Worm (Caenorhabditis elegans) whole organism, late embryonic: ENCODE data around the gene T11F8.4.
"Not testable (repeated sequence)": the region's sequence is repeated elsewhere in the genome, so short reads cannot be mapped to it uniquely, and the experiment has no call there.

Experiments used
- C08G9.2 ChIP-seq: sonication (generic microtip); optimal IDR thresholded peaks from 2 replicates; lab custom pipeline; 2016; ENCODE audit warnings: mild to moderate bottlenecking, missing genetic modification characterization, moderate library complexity, missing compliant biosample characterization
- F13H6.1 ChIP-seq: sonication (generic microtip); optimal IDR thresholded peaks from 2 replicates; lab custom pipeline; 2016; ENCODE audit warnings: missing genetic modification characterization, missing compliant biosample characterization
- K09A11.1 ChIP-seq: sonication (generic microtip); optimal IDR thresholded peaks from 2 replicates; lab custom pipeline; 2017; ENCODE audit warnings: antibody characterized with exemption, mild to moderate bottlenecking, missing genetic modification characterization, missing compliant biosample characterization; ENCODE audit not compliant: insufficient read depth
- Y22D7AL.16 ChIP-seq: sonication (generic microtip); optimal IDR thresholded peaks from 2 replicates; lab custom pipeline; 2016; ENCODE audit warnings: missing genetic modification characterization, missing compliant biosample characterization
- ceh-14 ChIP-seq: sonication (generic microtip); optimal IDR thresholded peaks from 2 replicates; lab custom pipeline; 2016; ENCODE audit warnings: missing genotype, missing genetic modification characterization, missing compliant biosample characterization
- ceh-18 ChIP-seq: sonication (generic microtip); optimal IDR thresholded peaks from 2 replicates; lab custom pipeline; 2016; ENCODE audit warnings: missing genetic modification characterization, missing compliant biosample characterization
- ceh-22 ChIP-seq: sonication (generic microtip); optimal IDR thresholded peaks from 2 replicates; lab custom pipeline; 2017; ENCODE audit warnings: missing biosample characterization, missing genetic modification characterization
- ceh-30 ChIP-seq: fragments of 150-350 bp; optimal IDR thresholded peaks from 2 replicates; lab custom pipeline; 2014; ENCODE audit warnings: missing biosample characterization, missing genetic modification characterization
- ceh-31 ChIP-seq: sonication (generic microtip); optimal IDR thresholded peaks from 2 replicates; lab custom pipeline; 2016; ENCODE audit warnings: missing genetic modification characterization, missing compliant biosample characterization
- fkh-10 ChIP-seq: fragments of 150-350 bp; optimal IDR thresholded peaks from 2 replicates; lab custom pipeline; 2014; ENCODE audit warnings: missing biosample characterization, missing genetic modification reagents, missing genetic modification characterization
- gmeb-2 ChIP-seq: sonication (generic microtip); optimal IDR thresholded peaks from 2 replicates; lab custom pipeline; 2016; ENCODE audit warnings: missing genetic modification characterization, inconsistent platforms, missing compliant biosample characterization
- hlh-13 ChIP-seq: fragments of 200-800 bp; sonication (Bioruptor generic); optimal IDR thresholded peaks from 2 replicates; lab custom pipeline; 2018; ENCODE audit warnings: mild to moderate bottlenecking, missing genetic modification characterization, missing compliant biosample characterization
- hlh-6 ChIP-seq: sonication (generic microtip); optimal IDR thresholded peaks from 2 replicates; lab custom pipeline; 2016; ENCODE audit warnings: missing genotype, missing genetic modification characterization, missing compliant biosample characterization
- hlh-8 ChIP-seq: sonication (generic microtip); optimal IDR thresholded peaks from 2 replicates; lab custom pipeline; 2016; ENCODE audit warnings: missing genotype, missing genetic modification characterization, missing compliant biosample characterization
- lim-6 ChIP-seq: sonication (generic microtip); optimal IDR thresholded peaks from 2 replicates; lab custom pipeline; 2016; ENCODE audit warnings: missing genetic modification characterization, missing compliant biosample characterization
- lin-11 ChIP-seq: fragments of 200-800 bp; sonication (Bioruptor generic); optimal IDR thresholded peaks from 2 replicates; lab custom pipeline; 2018; ENCODE audit warnings: mild to moderate bottlenecking, missing genetic modification characterization, missing compliant biosample characterization
- nhr-11 ChIP-seq: fragments of 150-350 bp; optimal IDR thresholded peaks from 2 replicates; lab custom pipeline; 2014; ENCODE audit warnings: missing biosample characterization, missing genetic modification characterization
- pat-9 ChIP-seq: fragments of 200-800 bp; sonication (Bioruptor generic); optimal IDR thresholded peaks from 2 replicates; lab custom pipeline; 2018; ENCODE audit warnings: mild to moderate bottlenecking, missing genetic modification characterization, moderate library complexity, missing compliant biosample characterization
- pha-2 ChIP-seq: sonication (generic microtip); optimal IDR thresholded peaks from 2 replicates; lab custom pipeline; 2017; ENCODE audit warnings: mild to moderate bottlenecking, missing genetic modification characterization, missing compliant biosample characterization
- pha-4 ChIP-seq: fragments of 150-350 bp; optimal IDR thresholded peaks from 2 replicates; lab custom pipeline; 2018; ENCODE audit warnings: missing biosample characterization, missing genetic modification reagents, missing genetic modification characterization
- pqm-1 ChIP-seq: sonication (generic microtip); optimal IDR thresholded peaks from 2 replicates; lab custom pipeline; 2016; ENCODE audit warnings: missing genetic modification characterization, missing compliant biosample characterization
- ref-2 ChIP-seq: sonication (generic microtip); optimal IDR thresholded peaks from 2 replicates; lab custom pipeline; 2016; ENCODE audit warnings: missing genetic modification characterization, missing compliant biosample characterization
- sox-2 ChIP-seq: fragments of 200-800 bp; sonication (Bioruptor generic); IDR thresholded peaks from 2 replicates; pipeline ENCODE4 v1.3.6; 2022; ENCODE audit warnings: missing genetic modification reagents, missing genetic modification characterization, missing compliant biosample characterization
- syd-9 ChIP-seq: sonication (generic microtip); optimal IDR thresholded peaks from 2 replicates; lab custom pipeline; 2016; ENCODE audit warnings: mild to moderate bottlenecking, missing genetic modification characterization, moderate library complexity, missing compliant biosample characterization
- tbx-2 ChIP-seq: sonication (generic microtip); optimal IDR thresholded peaks from 2 replicates; lab custom pipeline; 2016; ENCODE audit warnings: missing genetic modification characterization, missing compliant biosample characterization
- tbx-7 ChIP-seq: sonication (generic microtip); optimal IDR thresholded peaks from 2 replicates; lab custom pipeline; 2016; ENCODE audit warnings: missing genotype, missing genetic modification characterization, missing compliant biosample characterization
- unc-3 ChIP-seq, 2 experiments: fragments of 200-800 bp in 1 of 2; sonication (Bioruptor generic) in 1 of 2; sonication (generic microtip) in 1 of 2; conservative IDR thresholded peaks in 1 of 2; optimal IDR thresholded peaks in 1 of 2; 2 replicates each; pipeline versions ENCODE4 v1.3.6 to Lab custom; 2016 to 2022; ENCODE audit warnings: missing compliant biosample characterization in 2 of 2, missing genetic modification characterization in 2 of 2, missing genetic modification reagents in 1 of 2
- unc-42 ChIP-seq: sonication (generic microtip); optimal IDR thresholded peaks from 2 replicates; lab custom pipeline; 2016; ENCODE audit warnings: missing genotype, missing genetic modification characterization, missing compliant biosample characterization
- ztf-16 ChIP-seq: sonication (generic microtip); optimal IDR thresholded peaks from 2 replicates; lab custom pipeline; 2017; ENCODE audit warnings: missing genetic modification characterization, missing compliant biosample characterization

T11F8.4 gene

DNA sequence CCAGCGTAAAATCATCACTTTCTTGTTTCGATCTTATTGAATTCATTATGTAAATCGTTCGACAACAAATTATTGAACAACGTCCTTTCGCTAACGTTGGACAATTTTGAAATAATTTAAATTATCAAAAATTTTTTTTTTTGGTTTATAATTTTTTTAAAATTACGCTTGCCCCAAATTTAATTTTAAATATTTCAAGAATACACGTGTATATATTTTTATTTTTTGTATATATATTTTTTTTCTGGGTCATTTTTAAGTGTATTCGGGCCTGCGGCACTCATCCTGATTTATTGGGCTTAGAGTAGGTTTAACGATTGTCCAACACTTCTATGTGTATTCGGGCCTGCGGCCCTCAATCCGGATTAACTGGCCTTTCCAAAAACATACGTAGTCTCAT lies 12.0 kb downstream of the T11F8.4 start, which contains the start of gene Y52D5A.2:
Gene Y52D5A.2 (minus strand): TSS at position 101 of the 400 bp plus-strand sequence.
- not testable (repeated sequence) for TF ChIP-seq F13H6.1 (tag; lab: Kevin White, UChicago); ceh-18 (tag; lab: Kevin White, UChicago); unc-3 (GFP tag; conservative IDR thresholded peaks at IDR 0.05; lab: Robert Waterston, UW); unc-3 (tag; optimal IDR thresholded peaks at IDR 0.05; lab: Kevin White, UChicago)

DNA sequence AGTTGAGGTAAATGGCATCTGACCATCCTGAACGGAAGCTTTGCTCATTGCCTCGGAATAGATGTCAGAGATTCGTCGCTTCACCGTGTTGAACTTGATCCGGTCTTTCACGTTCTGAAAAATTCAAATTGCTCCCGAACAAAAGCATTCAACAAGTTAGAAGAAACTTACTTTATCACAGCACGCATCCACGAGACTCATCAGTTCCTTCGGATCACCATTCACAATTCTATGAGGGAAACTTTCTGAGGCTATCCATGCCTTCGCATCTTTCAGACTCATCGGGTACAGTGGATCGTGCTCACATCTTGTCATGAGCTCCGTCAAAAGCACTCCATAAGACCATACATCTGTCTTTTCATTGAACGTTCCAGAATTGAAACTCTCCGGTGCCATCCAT lies 13.5 kb downstream of the T11F8.4 start:
- TF ChIP-seq unc-42 (no peak), tbx-7 (no peak), K09A11.1 (tag; lab: Kevin White, UChicago) (no peak), ceh-30 (no peak), lim-6 (tag; lab: Kevin White, UChicago) (no peak), hlh-13 (GFP tag; lab: Kevin White, UChicago) (no peak), pha-2 (no peak), gmeb-2 (tag; lab: Kevin White, UChicago) (no peak), hlh-8 (tag; lab: Kevin White, UChicago) (no peak), ceh-14 (tag; lab: Kevin White, UChicago) (no peak)

DNA sequence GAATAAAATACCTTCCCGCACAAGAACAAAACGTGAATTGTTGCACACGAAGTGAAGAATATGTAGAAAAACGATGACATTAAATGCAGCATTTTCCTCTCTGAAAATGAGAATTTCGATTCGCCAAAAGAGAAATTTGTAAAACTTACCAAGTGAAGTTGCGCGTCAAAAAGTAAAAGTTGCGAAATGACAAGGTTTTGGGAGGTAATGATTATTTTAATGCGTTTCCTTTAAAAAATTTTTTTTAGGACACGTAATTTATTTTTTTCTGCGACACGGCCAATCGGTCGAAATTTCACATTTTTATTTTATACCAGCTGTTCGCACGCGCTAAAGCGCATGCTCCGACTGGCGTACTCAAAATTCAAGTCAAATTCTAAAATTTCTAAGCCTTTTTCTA lies 20.4 kb downstream of the T11F8.4 start, which contains the start of gene Y4C6A.3:
Gene Y4C6A.3 (minus strand): TSS at position 101 of the 400 bp plus-strand sequence.
- not testable (repeated sequence) for TF ChIP-seq hlh-8 (tag; lab: Kevin White, UChicago); ztf-16 (tag; lab: Kevin White, UChicago); lin-11

DNA sequence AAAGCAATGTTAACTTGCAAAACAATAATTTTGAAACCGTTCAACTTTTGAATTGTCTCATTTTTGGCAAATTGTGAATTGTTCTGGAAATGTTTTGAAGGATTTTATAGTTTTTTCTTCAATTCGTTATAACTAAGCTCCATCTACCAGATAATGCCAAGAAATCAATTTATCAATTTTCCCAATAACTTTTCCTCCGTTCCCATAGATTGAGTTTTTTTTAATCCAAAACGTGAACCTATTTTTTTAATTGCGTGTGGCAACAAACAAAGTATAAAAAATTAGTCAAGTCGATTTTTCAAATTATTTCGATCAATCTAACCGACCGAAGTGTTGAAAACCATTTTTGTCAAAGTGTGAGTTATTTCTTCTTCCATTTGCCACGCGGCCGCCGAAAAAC lies 23.7 kb downstream of the T11F8.4 start, which contains the start of gene Y4C6A.4:
Gene Y4C6A.4 (plus strand): TSS at position 301 of the 400 bp plus-strand sequence.
- TF ChIP-seq ref-2 (tag; lab: Kevin White, UChicago) (no peak), nhr-11 (tag; lab: Kevin White, UChicago) (no peak), ceh-22 (no peak), sox-2 (GFP tag; lab: Robert Waterston, UW) (no peak), syd-9 (tag; lab: Kevin White, UChicago) (no peak), ceh-31 (tag; lab: Kevin White, UChicago) (no peak), fkh-10 (GFP tag; lab: Kevin White, UChicago) (no peak), Y22D7AL.16 (tag; lab: Kevin White, UChicago) (no peak), lin-11 (no peak), hlh-8 (tag; lab: Kevin White, UChicago) (no peak), lim-6 (tag; lab: Kevin White, UChicago) (no peak)

DNA sequence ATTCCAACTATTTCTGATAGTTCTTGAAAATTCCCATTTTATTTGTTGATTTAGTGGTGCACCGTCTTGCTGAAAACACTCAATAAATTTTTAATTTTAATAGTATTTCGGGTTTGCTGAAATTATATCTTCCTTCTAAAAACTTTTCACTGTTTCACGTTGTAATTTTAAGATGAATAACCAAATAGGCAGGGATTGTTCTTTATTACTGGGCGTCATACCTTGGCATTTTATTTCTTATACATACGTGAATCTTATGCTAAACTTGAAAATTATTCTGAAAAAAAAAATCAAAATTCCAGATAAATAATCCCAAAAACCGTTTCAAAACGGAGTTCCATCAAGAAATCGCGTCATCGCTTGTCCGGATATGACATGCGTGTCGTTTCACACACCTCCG lies 37.7 kb downstream of the T11F8.4 start, which contains the start of gene mgl-3:
Gene mgl-3 (plus strand): TSS at position 301 of the 400 bp plus-strand sequence.
- TF ChIP-seq pqm-1 (no peak), fkh-10 (GFP tag; lab: Kevin White, UChicago) (no peak), pha-4 (tag; lab: Kevin White, UChicago) (no peak), ref-2 (tag; lab: Kevin White, UChicago) (no peak), C08G9.2 (no peak), tbx-2 (tag; lab: Kevin White, UChicago) (no peak), hlh-6 (no peak), pat-9 (tag; lab: Kevin White, UChicago) (no peak)
